Worm (Caenorhabditis elegans) whole organism, L1 larva: ENCODE results near the gene ipla-7.

Experiments used
- lin-13 ChIP-seq: fragments of 150-350 bp; optimal IDR thresholded peaks from 2 replicates; lab custom pipeline; 2014; ENCODE audit warnings: missing biosample characterization, missing genetic modification reagents, missing genetic modification characterization
- unc-62 ChIP-seq: fragments of 150-350 bp; optimal IDR thresholded peaks from 2 replicates; lab custom pipeline; 2014; ENCODE audit warnings: missing biosample characterization, missing genetic modification reagents, missing genetic modification characterization
- xbp-1 ChIP-seq: sonication (generic microtip); optimal IDR thresholded peaks from 2 replicates; lab custom pipeline; 2016; ENCODE audit warnings: missing genetic modification characterization, missing compliant biosample characterization

DNA sequence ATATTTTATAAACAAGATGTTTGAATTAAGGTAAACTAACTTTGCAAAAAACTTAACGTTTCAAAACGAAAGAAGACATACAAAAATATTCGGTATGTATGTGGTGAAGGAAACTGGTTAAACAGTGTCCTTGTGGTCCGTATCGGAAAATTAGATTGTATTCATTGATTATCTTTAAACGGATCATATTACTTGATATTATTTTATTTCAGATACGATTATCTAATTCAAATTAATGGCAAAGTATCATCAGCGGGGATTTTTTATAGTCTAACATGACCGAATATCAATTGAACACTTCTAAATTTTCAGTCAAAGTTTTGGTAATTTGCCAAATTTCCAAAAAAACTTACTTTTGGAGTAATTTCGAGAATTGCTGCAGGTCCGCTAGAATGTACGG is 55.9 kb downstream of the ipla-7 start, which contains the start of gene C47E12.13:
- no peak for TF ChIP-seq xbp-1 (tag; lab: Kevin White, UChicago)
- TF ChIP-seq unc-62 (GFP tag; lab: Kevin White, UChicago) = no peak
- no peak for TF ChIP-seq lin-13 (GFP tag; lab: Kevin White, UChicago)
